Worm (Caenorhabditis elegans) whole organism, L4/young adult: Measurements from ENCODE around the gene plp-2.

Source experiments
- W03F9.2 ChIP-seq: fragments of 150-350 bp; optimal IDR thresholded peaks from 2 replicates; lab custom pipeline; 2014; ENCODE audit warnings: missing biosample characterization, missing genetic modification characterization
- dao-5 ChIP-seq: sonication (generic microtip); optimal IDR thresholded peaks from 2 replicates; lab custom pipeline; 2016; ENCODE audit warnings: missing genotype, missing genetic modification characterization, moderate library complexity, missing compliant biosample characterization
- him-1 ChIP-seq: sonication (generic microtip); optimal IDR thresholded peaks from 2 replicates; lab custom pipeline; 2016; ENCODE audit warnings: missing genotype, missing genetic modification reagents, missing genetic modification characterization, missing compliant biosample characterization

Gene plp-2

ce11 chrX:14982525-14982924, at the start of gene plp-2:
Gene plp-2 (minus strand): TSS chrX:14982804.
- TF ChIP-seq him-1 (no peak), dao-5 (tag; lab: Kevin White, UChicago) (no peak), W03F9.2 (tag; lab: Kevin White, UChicago) (no peak)

- TF ChIP-seq W03F9.2 (tag; lab: Kevin White, UChicago) (no peak), dao-5 (tag; lab: Kevin White, UChicago) (no peak), him-1 (no peak)
These were observed 45.4 kb upstream of the plp-2 start for ce11 chrX:15027997-15028396.

ce11 chrX:15027566-15027965, 45.0 kb upstream of the plp-2 start:
- no peak for TF ChIP-seq dao-5 (tag; lab: Kevin White, UChicago)
- no peak for TF ChIP-seq W03F9.2 (tag; lab: Kevin White, UChicago)

- TF ChIP-seq dao-5 (tag; lab: Kevin White, UChicago) = no peak
- TF ChIP-seq W03F9.2 (tag; lab: Kevin White, UChicago) = no peak
- no peak for TF ChIP-seq him-1
These were observed 43.4 kb upstream of the plp-2 start, which contains the start of gene seb-3 for ce11 chrX:15026008-15026407. Gene seb-3 (plus strand): TSS chrX:15026308.

ce11 chrX:15016102-15016501, 33.5 kb upstream of the plp-2 start:
- TF ChIP-seq him-1 = no peak

ce11 chrX:15013941-15014453, 31.4 kb upstream of the plp-2 start:
- TF ChIP-seq dao-5 (tag; lab: Kevin White, UChicago) (no peak), him-1 (no peak), W03F9.2 (tag; lab: Kevin White, UChicago) (no peak)

- no peak for TF ChIP-seq dao-5 (tag; lab: Kevin White, UChicago)
- TF ChIP-seq him-1 = no peak
- no peak for TF ChIP-seq W03F9.2 (tag; lab: Kevin White, UChicago)
These were observed 29.1 kb upstream of the plp-2 start for ce11 chrX:15011526-15012274.

- TF ChIP-seq W03F9.2 (tag; lab: Kevin White, UChicago) = no peak
- no peak for TF ChIP-seq him-1
- no peak for TF ChIP-seq dao-5 (tag; lab: Kevin White, UChicago)
These were observed 28.3 kb upstream of the plp-2 start for ce11 chrX:15010941-15011340.

ce11 chrX:15008697-15009096, 26.1 kb upstream of the plp-2 start:
- no peak for TF ChIP-seq W03F9.2 (tag; lab: Kevin White, UChicago)
- TF ChIP-seq dao-5 (tag; lab: Kevin White, UChicago) = no peak
- no peak for TF ChIP-seq him-1

ce11 chrX:15006847-15007358, 24.3 kb upstream of the plp-2 start, which contains the start of gene ergi-2:
Gene ergi-2 (minus strand): TSS chrX:15007308.
- TF ChIP-seq him-1 (no peak), W03F9.2 (tag; lab: Kevin White, UChicago) (no peak), dao-5 (tag; lab: Kevin White, UChicago) (no peak)

ce11 chrX:15003891-15004550, 21.4 kb upstream of the plp-2 start, which contains the start of gene slc-25A18.1:
Gene slc-25A18.1 (minus strand): TSS chrX:15003941.
- TF ChIP-seq W03F9.2 (tag; lab: Kevin White, UChicago) = no peak
- no peak for TF ChIP-seq dao-5 (tag; lab: Kevin White, UChicago)
- TF ChIP-seq him-1 = no peak

ce11 chrX:14999101-14999500, 16.5 kb upstream of the plp-2 start, which contains the start of gene cutl-3:
Gene cutl-3 (minus strand): TSS chrX:14999201.
- no peak for TF ChIP-seq W03F9.2 (tag; lab: Kevin White, UChicago)
- no peak for TF ChIP-seq him-1
- TF ChIP-seq dao-5 (tag; lab: Kevin White, UChicago) = no peak

- no peak for TF ChIP-seq him-1
- TF ChIP-seq dao-5 (tag; lab: Kevin White, UChicago) = no peak
- no peak for TF ChIP-seq W03F9.2 (tag; lab: Kevin White, UChicago)
These were observed 11.1 kb upstream of the plp-2 start for ce11 chrX:14993744-14994143.

- no peak for TF ChIP-seq dao-5 (tag; lab: Kevin White, UChicago)
- TF ChIP-seq him-1 = no peak
- no peak for TF ChIP-seq W03F9.2 (tag; lab: Kevin White, UChicago)
These were observed 8.7 kb upstream of the plp-2 start, which contains the start of gene iglr-1 for ce11 chrX:14991280-14991679. Gene iglr-1 (minus strand): TSS chrX:14991380.
